Worm (Caenorhabditis elegans) whole organism, L4/young adult: ENCODE data around the gene nuo-5.

Experiments used
- W03F9.2 ChIP-seq: fragments of 150-350 bp; optimal IDR thresholded peaks from 2 replicates; lab custom pipeline; 2014; ENCODE audit warnings: missing biosample characterization, missing genetic modification characterization
- dao-5 ChIP-seq: sonication (generic microtip); optimal IDR thresholded peaks from 2 replicates; lab custom pipeline; 2016; ENCODE audit warnings: missing genotype, missing genetic modification characterization, moderate library complexity, missing compliant biosample characterization
- him-1 ChIP-seq: sonication (generic microtip); optimal IDR thresholded peaks from 2 replicates; lab custom pipeline; 2016; ENCODE audit warnings: missing genotype, missing genetic modification reagents, missing genetic modification characterization, missing compliant biosample characterization

ce11 chrV:2722555-2722954 is 23.8 kb downstream of the nuo-5 start, which contains the start of gene srg-60:
- TF ChIP-seq him-1 (tag; lab: Kevin White, UChicago) = no peak
- no peak for TF ChIP-seq W03F9.2 (tag; lab: Kevin White, UChicago)
- no peak for TF ChIP-seq dao-5
